Worm (Caenorhabditis elegans) whole organism, L3 larva: Measurements from ENCODE around the gene sym-3.

Experiments used
- R02D3.7 ChIP-seq: fragments of 150-350 bp; optimal IDR thresholded peaks from 2 replicates; lab custom pipeline; 2014; ENCODE audit warnings: missing biosample characterization, missing genetic modification characterization
- ZK546.5 ChIP-seq: sonication (generic microtip); optimal IDR thresholded peaks from 2 replicates; lab custom pipeline; 2017; ENCODE audit warnings: missing biosample characterization, missing genetic modification characterization
- aly-2 ChIP-seq: fragments of 150-350 bp; optimal IDR thresholded peaks from 2 replicates; lab custom pipeline; 2014; ENCODE audit warnings: missing biosample characterization, missing genetic modification characterization
- ama-1 ChIP-seq: fragments of 150-350 bp; optimal IDR thresholded peaks from 2 replicates; lab custom pipeline; 2018
- ceh-16 ChIP-seq: sonication (generic microtip); optimal IDR thresholded peaks from 2 replicates; lab custom pipeline; 2017; ENCODE audit warnings: missing biosample characterization, missing genetic modification characterization
- ceh-28 ChIP-seq: fragments of 150-350 bp; optimal IDR thresholded peaks from 2 replicates; lab custom pipeline; 2014; ENCODE audit warnings: missing biosample characterization, missing genetic modification reagents, missing genetic modification characterization
- ceh-82 ChIP-seq: fragments of 150-350 bp; optimal IDR thresholded peaks from 2 replicates; lab custom pipeline; 2014; ENCODE audit warnings: missing biosample characterization, missing genetic modification characterization
- ceh-9 ChIP-seq: sonication (generic microtip); optimal IDR thresholded peaks from 2 replicates; lab custom pipeline; 2018; ENCODE audit warnings: missing biosample characterization, missing genetic modification characterization
- daf-12 ChIP-seq: fragments of 150-350 bp; optimal IDR thresholded peaks from 2 replicates; lab custom pipeline; 2014; ENCODE audit warnings: missing biosample characterization, missing genetic modification reagents, missing genetic modification characterization
- egl-27 ChIP-seq: sonication (generic microtip); optimal IDR thresholded peaks from 4 replicates; lab custom pipeline; 2017; ENCODE audit warnings: missing biosample characterization, missing genetic modification reagents, missing genetic modification characterization
- egl-5 ChIP-seq: fragments of 150-350 bp; optimal IDR thresholded peaks from 2 replicates; lab custom pipeline; 2017; ENCODE audit warnings: missing biosample characterization, missing genetic modification reagents, missing genetic modification characterization, inconsistent platforms
- elt-1 ChIP-seq: fragments of 150-350 bp; optimal IDR thresholded peaks from 2 replicates; lab custom pipeline; 2014; ENCODE audit warnings: missing biosample characterization, missing genetic modification characterization
- elt-2 ChIP-seq: sonication (generic microtip); optimal IDR thresholded peaks from 2 replicates; lab custom pipeline; 2016; ENCODE audit warnings: missing genetic modification reagents, mild to moderate bottlenecking, missing genetic modification characterization, missing compliant biosample characterization
- elt-3 ChIP-seq, 3 experiments: fragments of 150-350 bp in 1 of 3; sonication (generic microtip) in 2 of 3; optimal IDR thresholded peaks; 2 replicates in 2 of 3; 4 replicates in 1 of 3; lab custom pipeline; 2014 to 2017; ENCODE audit warnings: missing biosample characterization in 3 of 3, missing genetic modification characterization in 3 of 3
- eor-1 ChIP-seq, 2 experiments: fragments of 150-350 bp; optimal IDR thresholded peaks; 2 replicates each; lab custom pipeline; 2014 to 2018; ENCODE audit warnings: missing biosample characterization in 2 of 2, missing genetic modification characterization in 2 of 2
- fkh-10 ChIP-seq: sonication (generic microtip); optimal IDR thresholded peaks from 2 replicates; lab custom pipeline; 2017; ENCODE audit warnings: missing biosample characterization, missing genetic modification reagents, missing genetic modification characterization
- fkh-2 ChIP-seq: fragments of 150-350 bp; optimal IDR thresholded peaks from 2 replicates; lab custom pipeline; 2014; ENCODE audit warnings: missing biosample characterization, missing genetic modification reagents, missing genetic modification characterization
- fos-1 ChIP-seq: fragments of 150-350 bp; optimal IDR thresholded peaks from 2 replicates; lab custom pipeline; 2014; ENCODE audit warnings: missing biosample characterization, missing genetic modification characterization
- hmg-11 ChIP-seq: sonication (generic microtip); optimal IDR thresholded peaks from 2 replicates; lab custom pipeline; 2016; ENCODE audit warnings: missing genetic modification characterization, missing compliant biosample characterization
- jun-1 ChIP-seq: fragments of 150-350 bp; optimal IDR thresholded peaks from 2 replicates; lab custom pipeline; 2014; ENCODE audit warnings: missing biosample characterization, missing genetic modification reagents, missing genetic modification characterization
- lin-15B ChIP-seq: fragments of 150-350 bp; optimal IDR thresholded peaks from 2 replicates; lab custom pipeline; 2014; ENCODE audit warnings: missing biosample characterization, missing genetic modification characterization
- lin-39 ChIP-seq: fragments of 150-350 bp; optimal IDR thresholded peaks from 2 replicates; lab custom pipeline; 2018; ENCODE audit warnings: missing biosample characterization, missing genetic modification reagents, missing genetic modification characterization
- lsy-12 ChIP-seq: sonication (generic microtip); optimal IDR thresholded peaks from 2 replicates; lab custom pipeline; 2016; ENCODE audit warnings: mild to moderate bottlenecking, missing genetic modification characterization, missing compliant biosample characterization
- mdl-1 ChIP-seq: fragments of 150-350 bp; optimal IDR thresholded peaks from 2 replicates; lab custom pipeline; 2014; ENCODE audit warnings: missing biosample characterization, missing genetic modification characterization
- mml-1 ChIP-seq: fragments of 150-350 bp; sonication (generic microtip); optimal IDR thresholded peaks from 3 replicates; lab custom pipeline; 2014; ENCODE audit warnings: missing biosample characterization, missing genetic modification characterization
- nfya-1 ChIP-seq: sonication (generic microtip); optimal IDR thresholded peaks from 2 replicates; lab custom pipeline; 2017; ENCODE audit warnings: missing genetic modification characterization, mild to moderate bottlenecking, missing compliant biosample characterization, antibody characterized with exemption, moderate library complexity; ENCODE audit not compliant: insufficient read depth
- nhr-11 ChIP-seq: fragments of 150-350 bp; optimal IDR thresholded peaks from 2 replicates; lab custom pipeline; 2014; ENCODE audit warnings: missing biosample characterization, missing genetic modification characterization
- nhr-12 ChIP-seq: fragments of 150-350 bp; optimal IDR thresholded peaks from 2 replicates; lab custom pipeline; 2014; ENCODE audit warnings: missing biosample characterization, missing genetic modification characterization
- nhr-23 ChIP-seq: fragments of 150-350 bp; optimal IDR thresholded peaks from 2 replicates; lab custom pipeline; 2014; ENCODE audit warnings: missing biosample characterization, missing genetic modification reagents, missing genetic modification characterization
- nhr-237 ChIP-seq: fragments of 150-350 bp; optimal IDR thresholded peaks from 2 replicates; lab custom pipeline; 2014; ENCODE audit warnings: missing biosample characterization, missing genetic modification characterization
- nhr-25 ChIP-seq: sonication (generic microtip); optimal IDR thresholded peaks from 2 replicates; lab custom pipeline; 2017; ENCODE audit warnings: missing biosample characterization, missing genetic modification characterization
- nhr-28 ChIP-seq: fragments of 150-350 bp; optimal IDR thresholded peaks from 2 replicates; lab custom pipeline; 2014; ENCODE audit warnings: missing biosample characterization, missing genetic modification characterization
- nhr-43 ChIP-seq: sonication (generic microtip); optimal IDR thresholded peaks from 2 replicates; lab custom pipeline; 2016; ENCODE audit warnings: mild to moderate bottlenecking, missing genetic modification characterization, missing compliant biosample characterization; ENCODE audit not compliant: poor library complexity, severe bottlenecking
- nhr-67 ChIP-seq: fragments of 150-350 bp; optimal IDR thresholded peaks from 2 replicates; lab custom pipeline; 2014; ENCODE audit warnings: missing biosample characterization, missing genetic modification characterization
- nhr-76 ChIP-seq: fragments of 150-350 bp; sonication (generic microtip); optimal IDR thresholded peaks from 5 replicates; lab custom pipeline; 2014; ENCODE audit warnings: missing biosample characterization, missing genetic modification characterization
- nhr-77 ChIP-seq: fragments of 150-350 bp; optimal IDR thresholded peaks from 2 replicates; lab custom pipeline; 2014; ENCODE audit warnings: missing biosample characterization, missing genetic modification characterization
- pha-4 ChIP-seq: fragments of 150-350 bp; optimal IDR thresholded peaks from 2 replicates; lab custom pipeline; 2014; ENCODE audit warnings: missing biosample characterization, missing genetic modification reagents, missing genetic modification characterization
- pqm-1 ChIP-seq: fragments of 150-350 bp; optimal IDR thresholded peaks from 2 replicates; lab custom pipeline; 2017; ENCODE audit warnings: missing biosample characterization, missing genetic modification characterization, inconsistent platforms
- sea-2 ChIP-seq: fragments of 150-350 bp; sonication (generic microtip); optimal IDR thresholded peaks from 4 replicates; lab custom pipeline; 2014; ENCODE audit warnings: missing biosample characterization, missing genetic modification reagents, missing genetic modification characterization
- skn-1 ChIP-seq: fragments of 150-350 bp; optimal IDR thresholded peaks from 2 replicates; lab custom pipeline; 2014; ENCODE audit warnings: missing biosample characterization, missing genetic modification characterization
- snpc-4 ChIP-seq: fragments of 150-350 bp; optimal IDR thresholded peaks from 2 replicates; lab custom pipeline; 2014; ENCODE audit warnings: missing biosample characterization, missing genetic modification characterization
- tbx-2 ChIP-seq: sonication (generic microtip); optimal IDR thresholded peaks from 2 replicates; lab custom pipeline; 2016; ENCODE audit warnings: mild to moderate bottlenecking, missing genetic modification characterization, missing compliant biosample characterization
- unc-39 ChIP-seq: sonication (generic microtip); optimal IDR thresholded peaks from 4 replicates; lab custom pipeline; 2017; ENCODE audit warnings: missing biosample characterization, missing genetic modification characterization
- unc-62 ChIP-seq: fragments of 150-350 bp; sonication (generic microtip); optimal IDR thresholded peaks from 4 replicates; lab custom pipeline; 2014; ENCODE audit warnings: missing biosample characterization, missing genetic modification reagents, missing genetic modification characterization
- zag-1 ChIP-seq: fragments of 150-350 bp; optimal IDR thresholded peaks from 2 replicates; lab custom pipeline; 2014; ENCODE audit warnings: missing biosample characterization, missing genetic modification characterization
- ztf-11 ChIP-seq: fragments of 150-350 bp; optimal IDR thresholded peaks from 2 replicates; lab custom pipeline; 2014; ENCODE audit warnings: missing biosample characterization, missing genetic modification characterization
- ztf-4 ChIP-seq: fragments of 150-350 bp; optimal IDR thresholded peaks from 2 replicates; lab custom pipeline; 2014; ENCODE audit warnings: missing biosample characterization, missing genetic modification characterization

The sym-3 gene

DNA sequence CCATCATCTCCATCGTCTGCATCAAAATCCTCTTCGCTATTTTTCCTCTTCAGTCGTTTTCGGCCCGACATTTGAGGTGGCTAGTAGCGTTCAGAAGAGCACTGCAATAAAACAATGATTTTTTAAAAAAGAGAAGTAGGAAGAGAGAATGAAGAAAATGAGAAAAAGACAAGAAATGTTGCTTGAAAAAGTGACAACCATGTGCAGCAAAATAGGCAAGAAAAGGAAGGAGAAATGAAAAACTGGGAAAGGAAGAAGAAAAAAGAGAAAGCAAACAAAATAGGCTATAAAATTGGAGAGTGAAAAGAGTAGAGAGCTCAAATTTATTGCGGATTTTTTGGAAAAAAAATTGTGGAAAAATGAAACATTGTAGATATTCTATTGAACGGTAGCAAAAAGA is 10.3 kb upstream of the sym-3 start, which contains the start of gene tag-294:
Gene tag-294, minus strand, starts transcription at position 101 of the 400 bp plus-strand sequence.
- TF ChIP-seq nhr-23 (tag; lab: Kevin White, UChicago) (no peak), nhr-11 (no peak), egl-5 (tag; lab: Kevin White, UChicago) (no peak), nhr-67 (no peak)

DNA sequence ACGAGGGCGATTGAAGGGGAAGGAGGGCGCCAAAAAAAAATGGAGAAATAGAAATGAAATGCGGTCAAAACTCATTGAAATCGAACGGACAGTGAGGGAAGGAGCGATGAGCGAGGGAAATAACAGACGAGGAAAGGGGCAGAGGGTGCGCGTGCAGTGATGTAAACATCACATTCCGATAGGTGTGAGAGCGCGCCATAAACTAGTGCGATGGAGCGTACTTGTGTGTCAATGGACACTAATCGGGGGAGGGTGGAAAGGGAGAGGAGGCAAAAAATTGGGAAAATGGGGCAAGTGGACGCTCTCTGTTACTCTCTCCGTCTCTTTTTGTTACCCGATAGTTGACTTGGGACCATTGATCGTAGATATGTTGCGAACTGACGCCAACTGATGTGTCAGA is 9.7 kb upstream of the sym-3 start:
- TF ChIP-seq sea-2 (GFP tag; lab: Kevin White, UChicago) = no peak
- TF ChIP-seq elt-2 = peak; percentile 31
- TF ChIP-seq jun-1 (tag; lab: Kevin White, UChicago) = peak; percentile 4
- peak; percentile 79 for TF ChIP-seq nhr-23 (tag; lab: Kevin White, UChicago)
- TF ChIP-seq ceh-16 (tag; lab: Kevin White, UChicago) = no peak
- TF ChIP-seq lsy-12 (tag; lab: Kevin White, UChicago) = peak; percentile 11
- TF ChIP-seq lin-15B (tag; lab: Kevin White, UChicago) = peak; percentile 60
- no peak for TF ChIP-seq skn-1 (tag; lab: Kevin White, UChicago)
- no peak for TF ChIP-seq nhr-28
- no peak for TF ChIP-seq daf-12
- TF ChIP-seq ZK546.5 (tag; lab: Kevin White, UChicago) = no peak
- TF ChIP-seq elt-1 (tag; lab: Kevin White, UChicago) = peak; percentile 41
- no peak for TF ChIP-seq mdl-1 (tag; lab: Kevin White, UChicago)
- TF ChIP-seq hmg-11 (tag; lab: Kevin White, UChicago) = peak; percentile 69
- no peak for TF ChIP-seq tbx-2 (tag; lab: Kevin White, UChicago)
- TF ChIP-seq nhr-77 (tag; lab: Kevin White, UChicago) = no peak
- TF ChIP-seq egl-5 (tag; lab: Kevin White, UChicago) = peak; percentile 84
- TF ChIP-seq nhr-25 (tag; lab: Kevin White, UChicago) = peak; percentile 26
- TF ChIP-seq nhr-76 = no peak
- peak; percentile 94 for TF ChIP-seq lin-39 (tag; lab: Kevin White, UChicago)
- TF ChIP-seq snpc-4 (tag; lab: Kevin White, UChicago) = no peak
- TF ChIP-seq ztf-11 (tag; lab: Kevin White, UChicago) = no peak
- no peak for TF ChIP-seq nhr-237
- TF ChIP-seq nhr-67 = no peak
- TF ChIP-seq eor-1 (tag; optimal IDR thresholded peaks at IDR 0.05; lab: Kevin White, UChicago) = no peak
- no peak for TF ChIP-seq ztf-4 (tag; lab: Kevin White, UChicago)
- peak; percentile 97 for TF ChIP-seq pha-4 (tag; lab: Kevin White, UChicago)
- TF ChIP-seq fkh-10 (GFP tag; lab: Kevin White, UChicago) = no peak
- TF ChIP-seq nhr-43 = no peak
- TF ChIP-seq egl-27 (tag; lab: Kevin White, UChicago) = no peak
- TF ChIP-seq unc-62 = no peak
- TF ChIP-seq ceh-28 (tag; lab: Kevin White, UChicago) = no peak
- no peak for TF ChIP-seq zag-1 (tag; lab: Kevin White, UChicago)
- peak; percentile 23 for TF ChIP-seq pqm-1
- no peak for TF ChIP-seq nhr-12 (tag; lab: Kevin White, UChicago)
- no peak for TF ChIP-seq unc-39 (tag; lab: Kevin White, UChicago)
- TF ChIP-seq ceh-82 (tag; lab: Kevin White, UChicago) = no peak
- peak; percentile 51 for TF ChIP-seq nhr-11
- TF ChIP-seq ama-1 = no peak
- TF ChIP-seq fkh-2 (tag; lab: Kevin White, UChicago) = no peak
- TF ChIP-seq fos-1 (tag; lab: Kevin White, UChicago) = no peak
- no peak for TF ChIP-seq mml-1 (tag; lab: Kevin White, UChicago)
- no peak for TF ChIP-seq aly-2
- TF ChIP-seq elt-3 (tag; optimal IDR thresholded peaks at IDR 0.05; lab: Kevin White, UChicago) = no peak
- TF ChIP-seq nfya-1 (tag; lab: Kevin White, UChicago) = peak; percentile 63
- TF ChIP-seq R02D3.7 (tag; lab: Kevin White, UChicago) = no peak
- TF ChIP-seq ceh-9 = no peak
